Worm (Caenorhabditis elegans): ENCODE measurements around the gene agr-1.
A peak's percentile ranks its signal among the peaks of the same experiment; 100 is the strongest.

agr-1 gene

ce11 chrII:6736604-6737003, 38.4 kb downstream of the agr-1 start, which contains the start of gene T14B4.1:
T14B4.1 (plus strand) TSS chrII:6736904.
- TF ChIP-seq nhr-237 (tag; optimal IDR thresholded peaks at IDR 0.05) (no peak), Y48G9A.11 (GFP tag; IDR thresholded peaks at IDR 0.05) (no peak), lsy-2 (tag; optimal IDR thresholded peaks at IDR 0.05) (no peak), spr-3 (GFP tag; optimal IDR thresholded peaks at IDR 0.05) (no peak), aly-2 (tag; optimal IDR thresholded peaks at IDR 0.05) (no peak), mxl-3 (GFP tag; optimal IDR thresholded peaks at IDR 0.05) (no peak), lin-15B (tag; optimal IDR thresholded peaks at IDR 0.05) (no peak), dmd-9 (GFP tag; IDR thresholded peaks at IDR 0.05) (no peak), aha-1 (tag) (no peak), daf-19 (GFP tag; conservative IDR thresholded peaks at IDR 0.05) (no peak), lim-7 (GFP tag; IDR thresholded peaks at IDR 0.05) (no peak)

- no peak for TF ChIP-seq ztf-7 (tag; optimal IDR thresholded peaks at IDR 0.05)
- TF ChIP-seq lin-38 (GFP tag; IDR thresholded peaks at IDR 0.05): peak; percentile 53
Measured at ce11 chrII:6736066-6736465, 38.9 kb downstream of the agr-1 start, which contains the start of gene mrps-18.C. mrps-18.C (plus strand) TSS chrII:6736203.

ce11 chrII:6734674-6735073, 40.3 kb downstream of the agr-1 start, which contains the start of gene T14B4.3:
T14B4.3 (plus strand) TSS chrII:6734937.
- TF ChIP-seq T20F7.1 (GFP tag; optimal IDR thresholded peaks at IDR 0.05): peak; percentile 74
- no peak for TF ChIP-seq zip-2 (tag; optimal IDR thresholded peaks at IDR 0.05)
- no peak for TF ChIP-seq unc-39 (tag; optimal IDR thresholded peaks at IDR 0.05)
- TF ChIP-seq F37D6.2 (tag; optimal IDR thresholded peaks at IDR 0.05): no peak
- TF ChIP-seq egl-27 (tag; optimal IDR thresholded peaks at IDR 0.05): no peak
- TF ChIP-seq ceh-28 (tag; optimal IDR thresholded peaks at IDR 0.05): no peak
- no peak for TF ChIP-seq nhr-41 (GFP tag; IDR thresholded peaks at IDR 0.05)
- no peak for TF ChIP-seq Y48G9A.11 (GFP tag; IDR thresholded peaks at IDR 0.05)
- no peak for TF ChIP-seq unc-62 (GFP tag; optimal IDR thresholded peaks at IDR 0.05 in 1 of 2)
- no peak for TF ChIP-seq unc-62 (tag; optimal IDR thresholded peaks at IDR 0.05)
- no peak for TF ChIP-seq D1046.2 (GFP tag; IDR thresholded peaks at IDR 0.05)
- TF ChIP-seq lir-3 (tag; optimal IDR thresholded peaks at IDR 0.05): no peak
- TF ChIP-seq ces-1 (GFP tag; optimal IDR thresholded peaks at IDR 0.05): no peak
- 0 out of 2 replicates have a peak, but pooled peaks have one; percentile 27 for TF ChIP-seq ceh-44 (GFP tag; IDR thresholded peaks at IDR 0.05)
- peak; percentile 51 for TF ChIP-seq rbr-2 (tag; optimal IDR thresholded peaks at IDR 0.05)
- TF ChIP-seq ceh-32 (tag; optimal IDR thresholded peaks at IDR 0.05; ENCODE audit: poor library complexity): no peak
- TF ChIP-seq mdl-1 (tag; optimal IDR thresholded peaks at IDR 0.05): no peak
- no peak for TF ChIP-seq skn-1 (tag; optimal IDR thresholded peaks at IDR 0.05)
- peak; percentile 61 for TF ChIP-seq dve-1 (tag; optimal IDR thresholded peaks at IDR 0.05; ENCODE audit: insufficient read depth)
- no peak for TF ChIP-seq cey-2 (tag; optimal IDR thresholded peaks at IDR 0.05; ENCODE audit: borderline replicate concordance, insufficient read depth)
- TF ChIP-seq vab-7 (GFP tag; IDR thresholded peaks at IDR 0.05): no peak; the same call in 1 of the 2 replicates
- TF ChIP-seq saeg-2 (GFP tag; IDR thresholded peaks at IDR 0.05): no peak
- no peak for TF ChIP-seq pha-4 (GFP tag; IDR thresholded peaks at IDR 0.05)
- peak; percentile 51 for TF ChIP-seq pha-4 (tag; optimal IDR thresholded peaks at IDR 0.05)
- no peak for TF ChIP-seq F44E2.7 (GFP tag; IDR thresholded peaks at IDR 0.05)
- TF ChIP-seq nhr-11 (tag; optimal IDR thresholded peaks at IDR 0.05): peak; percentile 45
- no peak for TF ChIP-seq mdt-29 (GFP tag; IDR thresholded peaks at IDR 0.05)
- TF ChIP-seq aha-1 (tag): no peak
- no peak for TF ChIP-seq set-16 (GFP tag; IDR thresholded peaks at IDR 0.05)
- TF ChIP-seq ceh-62 (tag; optimal IDR thresholded peaks at IDR 0.05): no peak
- no peak for TF ChIP-seq tag-97 (GFP tag; IDR thresholded peaks at IDR 0.05)
- TF ChIP-seq mxl-2 (GFP tag; conservative IDR thresholded peaks at IDR 0.05): no peak
- TF ChIP-seq lin-38 (GFP tag; IDR thresholded peaks at IDR 0.05): peak; percentile 97
- TF ChIP-seq F10B5.3 (tag; optimal IDR thresholded peaks at IDR 0.05): no peak
- TF ChIP-seq nhr-102 (tag; optimal IDR thresholded peaks at IDR 0.05): no peak
- no peak for TF ChIP-seq zip-11 (GFP tag; IDR thresholded peaks at IDR 0.05)
- no peak for TF ChIP-seq lim-7 (GFP tag; IDR thresholded peaks at IDR 0.05)
- no peak for TF ChIP-seq ceh-82 (tag; optimal IDR thresholded peaks at IDR 0.05)
- no peak for TF ChIP-seq ZK337.2 (GFP tag; IDR thresholded peaks at IDR 0.05)
- no peak for TF ChIP-seq nhr-237 (tag; optimal IDR thresholded peaks at IDR 0.05)
- TF ChIP-seq hlh-11 (tag; optimal IDR thresholded peaks at IDR 0.05): no peak
